Worm (Caenorhabditis elegans) whole organism, L1 larva: Measurements from ENCODE around the gene cyn-12.

Experiments used
- C16A3.4 ChIP-seq: fragments of 150-350 bp; optimal IDR thresholded peaks from 2 replicates; lab custom pipeline; 2014; ENCODE audit warnings: missing biosample characterization, missing genetic modification characterization
- aha-1 ChIP-seq: fragments of 150-350 bp; optimal IDR thresholded peaks from 2 replicates; lab custom pipeline; 2014; ENCODE audit warnings: missing biosample characterization, missing genetic modification characterization
- aly-2 ChIP-seq: fragments of 150-350 bp; optimal IDR thresholded peaks from 2 replicates; lab custom pipeline; 2014; ENCODE audit warnings: missing biosample characterization, missing genetic modification characterization
- blmp-1 ChIP-seq: fragments of 150-350 bp; optimal IDR thresholded peaks from 2 replicates; lab custom pipeline; 2014; ENCODE audit warnings: missing biosample characterization, missing genetic modification characterization
- fkh-10 ChIP-seq: sonication (generic microtip); optimal IDR thresholded peaks from 2 replicates; lab custom pipeline; 2017; ENCODE audit warnings: missing biosample characterization, missing genetic modification reagents, missing genetic modification characterization
- nhr-12 ChIP-seq: sonication (generic microtip); optimal IDR thresholded peaks from 2 replicates; lab custom pipeline; 2017; ENCODE audit warnings: missing biosample characterization, missing genetic modification characterization
- nhr-28 ChIP-seq: fragments of 150-350 bp; optimal IDR thresholded peaks from 2 replicates; lab custom pipeline; 2014; ENCODE audit warnings: missing biosample characterization, missing genetic modification characterization
- nhr-77 ChIP-seq: fragments of 150-350 bp; optimal IDR thresholded peaks from 2 replicates; lab custom pipeline; 2014; ENCODE audit warnings: missing biosample characterization, missing genetic modification characterization
- snpc-4 ChIP-seq: fragments of 150-350 bp; optimal IDR thresholded peaks from 2 replicates; lab custom pipeline; 2014; ENCODE audit warnings: missing biosample characterization, missing genetic modification characterization
- snu-23 ChIP-seq: sonication (generic microtip); optimal IDR thresholded peaks from 2 replicates; lab custom pipeline; 2016; ENCODE audit warnings: missing genetic modification characterization, missing compliant biosample characterization
- ztf-11 ChIP-seq, 2 experiments: sonication (generic microtip); optimal IDR thresholded peaks; 2 replicates each; lab custom pipeline; 2016 to 2017; ENCODE audit warnings: missing genetic modification characterization in 2 of 2, missing biosample characterization in 1 of 2, missing compliant biosample characterization in 1 of 2

DNA sequence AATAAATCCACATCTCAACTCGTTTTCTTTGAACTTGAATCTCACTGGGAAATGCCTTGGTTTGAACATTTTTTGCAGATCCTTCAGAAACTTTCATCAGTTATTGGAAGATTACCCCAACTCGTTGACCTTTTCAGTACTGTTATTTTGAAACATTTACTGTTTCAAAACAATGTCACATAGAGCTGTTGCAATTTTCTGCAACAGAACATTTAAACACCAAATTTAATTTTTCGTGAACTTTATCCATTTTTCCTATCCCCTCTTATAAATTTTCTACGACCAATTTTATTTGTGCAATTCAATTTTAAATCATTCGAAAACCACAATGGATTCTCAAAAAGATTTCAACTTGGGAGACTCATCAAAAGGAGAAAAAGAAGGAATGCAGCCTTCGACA, 25.1 kb downstream of the cyn-12 start, which contains the start of gene ZC477.2:
- no peak for TF ChIP-seq fkh-10 (GFP tag; lab: Kevin White, UChicago)
- TF ChIP-seq aha-1: no peak
- TF ChIP-seq blmp-1 (tag; lab: Kevin White, UChicago): no peak
- TF ChIP-seq nhr-77 (tag; lab: Kevin White, UChicago): no peak
- TF ChIP-seq snu-23 (GFP tag; lab: Kevin White, UChicago): no peak
- no peak for TF ChIP-seq nhr-12 (tag; lab: Kevin White, UChicago)
- TF ChIP-seq aly-2 (tag; lab: Kevin White, UChicago): no peak
- no peak for TF ChIP-seq ztf-11 (tag; optimal IDR thresholded peaks at IDR 0.05; lab: Kevin White, UChicago)
- no peak for TF ChIP-seq nhr-28 (tag; lab: Kevin White, UChicago)
- no peak for TF ChIP-seq snpc-4 (tag; lab: Kevin White, UChicago)
- no peak for TF ChIP-seq C16A3.4 (tag; lab: Kevin White, UChicago)
